Worm (Caenorhabditis elegans): ENCODE measurements around the gene F08F8.10.

The F08F8.10 gene

ce11 chrIII:7304961-7305648, 52.1 kb downstream of the F08F8.10 start:
- TF ChIP-seq nhr-90 (tag; optimal IDR thresholded peaks at IDR 0.05; ENCODE audit: poor library complexity) = peak; percentile 34
- no peak for TF ChIP-seq rnt-1 (tag; optimal IDR thresholded peaks at IDR 0.05)
- no peak for TF ChIP-seq tlp-1 (tag; optimal IDR thresholded peaks at IDR 0.05)
- no peak for TF ChIP-seq hlh-4 (tag; optimal IDR thresholded peaks at IDR 0.05)
- no peak for TF ChIP-seq grh-1 (GFP tag; IDR thresholded peaks at IDR 0.05)
- no peak for TF ChIP-seq skn-1 (tag; optimal IDR thresholded peaks at IDR 0.05)
- no peak for TF ChIP-seq unc-98 (GFP tag; IDR thresholded peaks at IDR 0.05)
- TF ChIP-seq nhr-85 (tag) = peak; percentile 79
- TF ChIP-seq unc-130 (tag; optimal IDR thresholded peaks at IDR 0.05) = no peak
- no peak for TF ChIP-seq pqm-1 (tag; optimal IDR thresholded peaks at IDR 0.05)
- no peak for TF ChIP-seq egl-27 (tag; optimal IDR thresholded peaks at IDR 0.05)
- no peak for TF ChIP-seq pax-3 (tag; optimal IDR thresholded peaks at IDR 0.05)
- no peak for TF ChIP-seq mep-1 (tag; optimal IDR thresholded peaks at IDR 0.05)
- TF ChIP-seq fkh-10 (GFP tag; optimal IDR thresholded peaks at IDR 0.05) = no peak
- peak; percentile 71 for TF ChIP-seq nhr-20 (tag; optimal IDR thresholded peaks at IDR 0.05)
- no peak for TF ChIP-seq Y116A8C.19 (tag; optimal IDR thresholded peaks at IDR 0.05; ENCODE audit: borderline replicate concordance)
- TF ChIP-seq elt-3 (tag; optimal IDR thresholded peaks at IDR 0.05) = peak in 2 of 6 experiments; percentile 73 to 86
- no peak for TF ChIP-seq ztf-11 (tag; optimal IDR thresholded peaks at IDR 0.05)
- no peak for TF ChIP-seq efl-3 (GFP tag; optimal IDR thresholded peaks at IDR 0.05)
- no peak for TF ChIP-seq aly-2 (tag; optimal IDR thresholded peaks at IDR 0.05)
- no peak for TF ChIP-seq swsn-7 (tag; optimal IDR thresholded peaks at IDR 0.05)
- TF ChIP-seq zag-1 (tag; optimal IDR thresholded peaks at IDR 0.05) = no peak
- TF ChIP-seq lin-15B (tag; optimal IDR thresholded peaks at IDR 0.05) = no peak
- TF ChIP-seq C16A3.4 (tag; optimal IDR thresholded peaks at IDR 0.05) = peak; percentile 11
- TF ChIP-seq nhr-28 (tag; optimal IDR thresholded peaks at IDR 0.05) = no peak
- TF ChIP-seq sptf-1 (tag; optimal IDR thresholded peaks at IDR 0.05) = no peak
- TF ChIP-seq fkh-8 (tag; optimal IDR thresholded peaks at IDR 0.05) = no peak
- TF ChIP-seq lir-3 (tag; optimal IDR thresholded peaks at IDR 0.05; ENCODE audit: poor library complexity) = peak; percentile 10
- TF ChIP-seq snu-23 (GFP tag; optimal IDR thresholded peaks at IDR 0.05) = peak; percentile 56
- TF ChIP-seq ceh-90 (tag; optimal IDR thresholded peaks at IDR 0.05) = no peak
- no peak for TF ChIP-seq C04F5.9 (tag; optimal IDR thresholded peaks at IDR 0.05)
- no peak for TF ChIP-seq mef-2 (tag; optimal IDR thresholded peaks at IDR 0.05)
- no peak for TF ChIP-seq lin-39 (tag; optimal IDR thresholded peaks at IDR 0.05)
- no peak for TF ChIP-seq unc-86 (tag; optimal IDR thresholded peaks at IDR 0.05)
- peak; percentile 65 for TF ChIP-seq nhr-71 (tag; optimal IDR thresholded peaks at IDR 0.05)
- no peak for TF ChIP-seq ces-1 (GFP tag; optimal IDR thresholded peaks at IDR 0.05)
- no peak for TF ChIP-seq ztf-4 (tag; optimal IDR thresholded peaks at IDR 0.05)
- TF ChIP-seq lin-13 (GFP tag; optimal IDR thresholded peaks at IDR 0.05) = no peak
- TF ChIP-seq hpl-2 (GFP tag; optimal IDR thresholded peaks at IDR 0.05) = no peak
- no peak for TF ChIP-seq C34B4.2 (tag; optimal IDR thresholded peaks at IDR 0.05)
- no peak for TF ChIP-seq nhr-11 (tag; optimal IDR thresholded peaks at IDR 0.05)
- TF ChIP-seq fos-1 (tag; optimal IDR thresholded peaks at IDR 0.05) = no peak
- TF ChIP-seq irx-1 (tag; optimal IDR thresholded peaks at IDR 0.05) = no peak
- TF ChIP-seq sup-37 (GFP tag; optimal IDR thresholded peaks at IDR 0.05) = no peak
- TF ChIP-seq fkh-4 (tag; optimal IDR thresholded peaks at IDR 0.05; ENCODE audit: borderline replicate concordance) = no peak
- peak in 1 of 2 experiments; percentile 46 for TF ChIP-seq lin-35 (GFP tag; optimal IDR thresholded peaks at IDR 0.05)
- no peak for TF ChIP-seq ceh-88 (GFP tag; IDR thresholded peaks at IDR 0.05)
- peak in 1 of 2 experiments; percentile 24 for TF ChIP-seq lsy-2 (tag; optimal IDR thresholded peaks at IDR 0.05)
- no peak for TF ChIP-seq efl-1 (optimal IDR thresholded peaks at IDR 0.05)
- TF ChIP-seq efl-1 (GFP tag; optimal IDR thresholded peaks at IDR 0.05 in 1 of 2) = peak in 1 of 2 experiments; percentile 15
- TF ChIP-seq ama-1 (optimal IDR thresholded peaks at IDR 0.05) = no peak
- no peak for TF ChIP-seq nhr-237 (tag; optimal IDR thresholded peaks at IDR 0.05)
- TF ChIP-seq nhr-12 (tag; optimal IDR thresholded peaks at IDR 0.05) = no peak
- no peak for TF ChIP-seq dpl-1 (GFP tag; optimal IDR thresholded peaks at IDR 0.05)
